Worm (Caenorhabditis elegans) whole organism, mixed stage, embryonic: ENCODE results near the gene zip-10.
A peak's percentile ranks its signal among the peaks of the same experiment; 100 is the strongest.

Experiments
- ces-1 ChIP-seq: fragments of 150-350 bp; optimal IDR thresholded peaks from 2 replicates; lab custom pipeline; 2014; ENCODE audit warnings: missing biosample characterization, missing genetic modification reagents, missing genetic modification characterization
- elt-1 ChIP-seq: sonication (generic microtip); optimal IDR thresholded peaks from 2 replicates; lab custom pipeline; 2017; ENCODE audit warnings: missing genetic modification characterization, mild to moderate bottlenecking, missing compliant biosample characterization, antibody characterized with exemption, moderate library complexity, borderline replicate concordance; ENCODE audit not compliant: insufficient read depth
- elt-3 ChIP-seq: fragments of 150-350 bp; optimal IDR thresholded peaks from 2 replicates; lab custom pipeline; 2014; ENCODE audit warnings: missing biosample characterization, missing genetic modification characterization
- lin-13 ChIP-seq: fragments of 150-350 bp; optimal IDR thresholded peaks from 2 replicates; lab custom pipeline; 2014; ENCODE audit warnings: missing biosample characterization, missing genetic modification characterization
- lin-32 ChIP-seq: fragments of 200-800 bp; sonication (Bioruptor generic); optimal IDR thresholded peaks from 2 replicates; lab custom pipeline; 2018; ENCODE audit warnings: mild to moderate bottlenecking, missing genetic modification characterization, missing compliant biosample characterization
- lsy-2 ChIP-seq: fragments of 150-350 bp; optimal IDR thresholded peaks from 2 replicates; lab custom pipeline; 2014; ENCODE audit warnings: missing biosample characterization, missing genetic modification characterization
- mab-5 ChIP-seq: fragments of 150-350 bp; optimal IDR thresholded peaks from 2 replicates; lab custom pipeline; 2014; ENCODE audit warnings: missing biosample characterization, missing genetic modification characterization
- mls-2 ChIP-seq: sonication (generic microtip); optimal IDR thresholded peaks from 2 replicates; lab custom pipeline; 2016; ENCODE audit warnings: mild to moderate bottlenecking, missing genetic modification characterization, moderate library complexity, missing compliant biosample characterization
- nhr-12 ChIP-seq: fragments of 150-350 bp; optimal IDR thresholded peaks from 2 replicates; lab custom pipeline; 2014; ENCODE audit warnings: missing biosample characterization, missing genetic modification characterization
- nhr-76 ChIP-seq: sonication (generic microtip); optimal IDR thresholded peaks from 2 replicates; lab custom pipeline; 2017; ENCODE audit warnings: missing biosample characterization, missing genetic modification characterization
- unc-39 ChIP-seq: fragments of 150-350 bp; optimal IDR thresholded peaks from 2 replicates; lab custom pipeline; 2014; ENCODE audit warnings: missing biosample characterization, missing genetic modification characterization
- unc-62 ChIP-seq: fragments of 150-350 bp; optimal IDR thresholded peaks from 2 replicates; lab custom pipeline; 2014; ENCODE audit warnings: missing biosample characterization, missing genetic modification reagents, missing genetic modification characterization

- TF ChIP-seq lsy-2 (no peak), nhr-76 (no peak), nhr-12 (tag; lab: Kevin White, UChicago) (no peak), unc-39 (tag; lab: Kevin White, UChicago) (no peak), mls-2 (tag; lab: Kevin White, UChicago) (no peak), lin-32 (GFP tag; lab: Kevin White, UChicago) (no peak), unc-62 (no peak), lin-13 (tag; lab: Kevin White, UChicago) (no peak), mab-5 (tag; lab: Kevin White, UChicago) (no peak), elt-3 (tag; lab: Kevin White, UChicago) (no peak), ces-1 (GFP tag; lab: Kevin White, UChicago) (no peak), elt-1 (peak; percentile 67)
Measured at ce11 chrV:11614805-11615497, 35.6 kb downstream of the zip-10 start.
